Worm (Caenorhabditis elegans) whole organism, mixed stage, embryonic: ENCODE measurements around the gene sra-11.

ENCODE experiments used
- M03D4.4 ChIP-seq: sonication (generic microtip); optimal IDR thresholded peaks from 2 replicates; lab custom pipeline; 2017; ENCODE audit warnings: mild to moderate bottlenecking, missing genetic modification characterization, missing compliant biosample characterization
- blmp-1 ChIP-seq: fragments of 150-350 bp; optimal IDR thresholded peaks from 2 replicates; lab custom pipeline; 2014; ENCODE audit warnings: missing biosample characterization, missing genetic modification characterization
- ceh-39 ChIP-seq: fragments of 150-350 bp; optimal IDR thresholded peaks from 2 replicates; lab custom pipeline; 2014; ENCODE audit warnings: missing biosample characterization, missing genetic modification characterization
- ceh-43 ChIP-seq: fragments of 200-800 bp; sonication (Bioruptor generic); optimal IDR thresholded peaks from 2 replicates; lab custom pipeline; 2018; ENCODE audit warnings: mild to moderate bottlenecking, missing genetic modification characterization, moderate library complexity, missing compliant biosample characterization
- ceh-83 ChIP-seq: fragments of 200-800 bp; sonication (Bioruptor generic); optimal IDR thresholded peaks from 2 replicates; lab custom pipeline; 2018; ENCODE audit warnings: mild to moderate bottlenecking, missing genetic modification characterization, missing compliant biosample characterization
- ces-1 ChIP-seq: fragments of 150-350 bp; optimal IDR thresholded peaks from 2 replicates; lab custom pipeline; 2014; ENCODE audit warnings: missing biosample characterization, missing genetic modification reagents, missing genetic modification characterization
- cnd-1 ChIP-seq: fragments of 200-800 bp; sonication (Bioruptor generic); optimal IDR thresholded peaks from 2 replicates; lab custom pipeline; 2018; ENCODE audit warnings: mild to moderate bottlenecking, missing genetic modification characterization, missing compliant biosample characterization
- drap-1 ChIP-seq: fragments of 200-800 bp; sonication (Bioruptor generic); optimal IDR thresholded peaks from 3 replicates; lab custom pipeline; 2018; ENCODE audit warnings: mild to moderate bottlenecking, missing genetic modification characterization, missing compliant biosample characterization
- elt-1 ChIP-seq: sonication (generic microtip); optimal IDR thresholded peaks from 2 replicates; lab custom pipeline; 2017; ENCODE audit warnings: missing genetic modification characterization, mild to moderate bottlenecking, missing compliant biosample characterization, antibody characterized with exemption, moderate library complexity, borderline replicate concordance; ENCODE audit not compliant: insufficient read depth
- elt-3 ChIP-seq: fragments of 150-350 bp; optimal IDR thresholded peaks from 2 replicates; lab custom pipeline; 2014; ENCODE audit warnings: missing biosample characterization, missing genetic modification characterization
- flh-1 ChIP-seq: fragments of 200-800 bp; sonication (Bioruptor generic); optimal IDR thresholded peaks from 2 replicates; lab custom pipeline; 2018; ENCODE audit warnings: mild to moderate bottlenecking, missing genetic modification characterization, moderate library complexity, missing compliant biosample characterization
- ham-2 ChIP-seq: fragments of 200-800 bp; sonication (Bioruptor generic); optimal IDR thresholded peaks from 2 replicates; lab custom pipeline; 2018; ENCODE audit warnings: mild to moderate bottlenecking, missing genetic modification characterization, missing compliant biosample characterization
- hlh-1 ChIP-seq: fragments of 150-350 bp; optimal IDR thresholded peaks from 2 replicates; lab custom pipeline; 2014; ENCODE audit warnings: missing biosample characterization, missing genetic modification reagents, missing genetic modification characterization
- lin-13 ChIP-seq: fragments of 150-350 bp; optimal IDR thresholded peaks from 2 replicates; lab custom pipeline; 2014; ENCODE audit warnings: missing biosample characterization, missing genetic modification characterization
- lsy-2 ChIP-seq: fragments of 150-350 bp; optimal IDR thresholded peaks from 2 replicates; lab custom pipeline; 2014; ENCODE audit warnings: missing biosample characterization, missing genetic modification characterization
- mab-5 ChIP-seq: fragments of 150-350 bp; optimal IDR thresholded peaks from 2 replicates; lab custom pipeline; 2014; ENCODE audit warnings: missing biosample characterization, missing genetic modification characterization
- mep-1 ChIP-seq: fragments of 150-350 bp; optimal IDR thresholded peaks from 2 replicates; lab custom pipeline; 2017; ENCODE audit warnings: missing biosample characterization, missing genetic modification reagents, missing genetic modification characterization, inconsistent platforms
- mls-2 ChIP-seq: sonication (generic microtip); optimal IDR thresholded peaks from 2 replicates; lab custom pipeline; 2016; ENCODE audit warnings: mild to moderate bottlenecking, missing genetic modification characterization, moderate library complexity, missing compliant biosample characterization
- nhr-12 ChIP-seq: fragments of 150-350 bp; optimal IDR thresholded peaks from 2 replicates; lab custom pipeline; 2014; ENCODE audit warnings: missing biosample characterization, missing genetic modification characterization
- nhr-2 ChIP-seq: fragments of 150-350 bp; optimal IDR thresholded peaks from 2 replicates; lab custom pipeline; 2014; ENCODE audit warnings: missing biosample characterization, missing genetic modification characterization
- nhr-237 ChIP-seq: fragments of 150-350 bp; optimal IDR thresholded peaks from 2 replicates; lab custom pipeline; 2014; ENCODE audit warnings: missing biosample characterization, missing genetic modification characterization
- nhr-28 ChIP-seq: fragments of 150-350 bp; optimal IDR thresholded peaks from 2 replicates; lab custom pipeline; 2014; ENCODE audit warnings: missing biosample characterization, missing genetic modification characterization
- nhr-76 ChIP-seq: sonication (generic microtip); optimal IDR thresholded peaks from 2 replicates; lab custom pipeline; 2017; ENCODE audit warnings: missing biosample characterization, missing genetic modification characterization
- pha-4 ChIP-seq: fragments of 150-350 bp; optimal IDR thresholded peaks from 2 replicates; lab custom pipeline; 2018; ENCODE audit warnings: missing biosample characterization, missing genetic modification reagents, missing genetic modification characterization
- sem-2 ChIP-seq: fragments of 200-800 bp; sonication (Bioruptor generic); optimal IDR thresholded peaks from 2 replicates; lab custom pipeline; 2018; ENCODE audit warnings: mild to moderate bottlenecking, missing genetic modification characterization, missing compliant biosample characterization
- snpc-4 ChIP-seq: fragments of 150-350 bp; optimal IDR thresholded peaks from 2 replicates; lab custom pipeline; 2014; ENCODE audit warnings: missing biosample characterization, missing genetic modification characterization
- sptf-1 ChIP-seq: sonication (generic microtip); optimal IDR thresholded peaks from 2 replicates; lab custom pipeline; 2017; ENCODE audit warnings: mild to moderate bottlenecking, missing genetic modification characterization, moderate library complexity, missing compliant biosample characterization
- tbx-8 ChIP-seq: fragments of 200-800 bp; sonication (Bioruptor generic); optimal IDR thresholded peaks from 2 replicates; lab custom pipeline; 2018; ENCODE audit warnings: mild to moderate bottlenecking, missing genetic modification characterization, moderate library complexity, missing compliant biosample characterization
- unc-120 ChIP-seq: sonication (generic microtip); optimal IDR thresholded peaks from 2 replicates; lab custom pipeline; 2017; ENCODE audit warnings: missing genetic modification characterization, missing compliant biosample characterization; ENCODE audit not compliant: poor library complexity, severe bottlenecking
- unc-39 ChIP-seq: fragments of 150-350 bp; optimal IDR thresholded peaks from 2 replicates; lab custom pipeline; 2014; ENCODE audit warnings: missing biosample characterization, missing genetic modification characterization
- unc-62 ChIP-seq: fragments of 150-350 bp; optimal IDR thresholded peaks from 2 replicates; lab custom pipeline; 2014; ENCODE audit warnings: missing biosample characterization, missing genetic modification reagents, missing genetic modification characterization
- zip-8 ChIP-seq: fragments of 150-350 bp; optimal IDR thresholded peaks from 2 replicates; lab custom pipeline; 2014; ENCODE audit warnings: missing biosample characterization, missing genetic modification characterization
- ztf-11 ChIP-seq: fragments of 150-350 bp; optimal IDR thresholded peaks from 2 replicates; lab custom pipeline; 2014; ENCODE audit warnings: missing biosample characterization, missing genetic modification characterization

The sra-11 gene

DNA sequence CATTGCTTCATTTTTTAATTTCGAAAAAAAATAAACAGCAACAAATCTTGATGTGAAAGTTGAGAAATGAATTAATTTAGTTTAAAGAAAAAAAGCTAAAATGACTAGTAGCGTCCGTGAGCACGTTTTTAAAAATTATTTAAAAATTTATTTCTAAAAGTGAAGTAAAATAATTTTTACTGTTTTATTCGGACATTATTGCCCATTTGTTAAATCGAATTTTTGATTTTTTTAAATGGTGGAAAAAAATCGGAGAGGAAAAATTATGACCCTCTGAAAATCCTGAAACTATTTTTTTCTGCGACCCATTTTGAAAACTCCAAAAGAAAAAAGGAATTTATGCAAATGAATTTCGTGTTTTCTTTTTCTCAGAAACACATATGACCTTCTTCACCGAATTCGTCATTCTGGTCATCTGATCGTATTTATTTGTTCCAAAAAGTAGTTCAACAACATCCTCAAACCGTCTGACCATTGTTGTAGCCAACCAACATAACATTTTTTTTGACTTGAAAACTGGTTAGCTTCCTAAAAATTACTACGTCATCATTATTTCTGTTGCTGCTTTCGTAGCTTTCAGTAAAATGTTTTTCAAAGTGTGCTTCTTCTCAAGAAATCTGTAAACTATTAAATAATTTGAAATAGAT, 24.1 kb downstream of the sra-11 start, which contains the start of gene F44F4.3:
TSS of gene F44F4.3 (minus strand) at position 51 of the 647 bp plus-strand sequence.
- TF ChIP-seq mab-5 (tag; lab: Kevin White, UChicago) (no peak), pha-4 (tag; lab: Kevin White, UChicago) (no peak), nhr-2 (tag; lab: Kevin White, UChicago) (no peak), ceh-83 (no peak), zip-8 (tag; lab: Kevin White, UChicago) (no peak), unc-62 (GFP tag; lab: Kevin White, UChicago) (no peak), nhr-12 (no peak), sptf-1 (tag; lab: Kevin White, UChicago) (no peak), hlh-1 (tag; lab: Kevin White, UChicago) (no peak), nhr-76 (tag; lab: Kevin White, UChicago) (no peak), ham-2 (GFP tag; lab: Kevin White, UChicago) (no peak), tbx-8 (GFP tag; lab: Kevin White, UChicago) (no peak), sem-2 (no peak), elt-1 (tag; lab: Kevin White, UChicago) (no peak), lsy-2 (tag; lab: Kevin White, UChicago) (no peak), ceh-39 (tag; lab: Kevin White, UChicago) (no peak)

ce11 chrII:10885250-10885649, 24.9 kb downstream of the sra-11 start:
- TF ChIP-seq sptf-1 (tag; lab: Kevin White, UChicago) = no peak
- TF ChIP-seq nhr-2 (tag; lab: Kevin White, UChicago) = no peak
- no peak for TF ChIP-seq ztf-11
- TF ChIP-seq elt-1 (tag; lab: Kevin White, UChicago) = no peak
- TF ChIP-seq ceh-39 (tag; lab: Kevin White, UChicago) = no peak

DNA sequence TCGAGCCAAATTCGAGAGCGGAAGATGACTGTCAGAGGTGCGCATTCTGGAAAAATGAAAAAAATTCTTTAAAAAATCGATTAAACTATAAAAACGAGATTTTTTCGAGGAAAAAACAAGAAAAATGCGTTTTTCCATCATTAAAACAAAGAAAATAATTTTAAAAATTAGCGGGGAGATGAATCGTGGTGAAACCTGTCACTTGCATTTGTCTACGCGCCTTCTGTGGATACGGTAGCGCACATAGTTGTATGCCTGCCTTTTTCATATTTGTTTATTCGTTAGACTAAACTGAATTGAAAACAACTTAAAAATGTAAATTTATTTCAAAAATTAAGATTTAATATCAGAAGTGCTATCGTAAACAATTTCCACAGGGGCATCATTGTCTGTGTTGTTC, 25.7 kb downstream of the sra-11 start, which contains the start of gene egg-3:
TSS of gene egg-3 (minus strand) at position 46 of the 400 bp plus-strand sequence.
- no peak for TF ChIP-seq ham-2 (GFP tag; lab: Kevin White, UChicago)
- TF ChIP-seq, all 35 proteins: peak for 0

ce11 chrII:10880625-10881024, 29.5 kb downstream of the sra-11 start, which contains the start of gene lurp-1:
TSS of gene lurp-1 (plus strand) at chrII:10880925.
- TF ChIP-seq pha-4 (tag; lab: Kevin White, UChicago) = no peak
- no peak for TF ChIP-seq mab-5 (tag; lab: Kevin White, UChicago)
- no peak for TF ChIP-seq drap-1
- TF ChIP-seq unc-39 (tag; lab: Kevin White, UChicago) = no peak
- TF ChIP-seq mls-2 (tag; lab: Kevin White, UChicago) = no peak
- TF ChIP-seq ceh-43 (GFP tag; lab: Kevin White, UChicago) = no peak
- TF ChIP-seq hlh-1 (tag; lab: Kevin White, UChicago) = no peak
- no peak for TF ChIP-seq nhr-12
- TF ChIP-seq nhr-28 (tag; lab: Kevin White, UChicago) = no peak
- TF ChIP-seq blmp-1 (tag; lab: Kevin White, UChicago) = no peak
- no peak for TF ChIP-seq flh-1 (GFP tag; lab: Kevin White, UChicago)
- TF ChIP-seq, all 35 proteins: peak for 0

- TF ChIP-seq pha-4 (tag; lab: Kevin White, UChicago) (no peak), ham-2 (GFP tag; lab: Kevin White, UChicago) (no peak), snpc-4 (tag; lab: Kevin White, UChicago) (no peak), nhr-12 (no peak), ceh-43 (GFP tag; lab: Kevin White, UChicago) (no peak), M03D4.4 (tag; lab: Kevin White, UChicago) (no peak), mls-2 (tag; lab: Kevin White, UChicago) (no peak), blmp-1 (tag; lab: Kevin White, UChicago) (no peak), unc-120 (tag; lab: Kevin White, UChicago) (no peak)
These were observed 36.5 kb downstream of the sra-11 start, which contains the start of gene orc-2 for ce11 chrII:10873631-10874030. TSS of gene orc-2 (plus strand) at chrII:10873931.

ce11 chrII:10872541-10872940, 37.6 kb downstream of the sra-11 start, which contains the start of the genes cyn-4 and copz-1:
TSS of gene cyn-4 (minus strand) at chrII:10872611.
TSS of gene copz-1 (plus strand) at chrII:10872879.
- TF ChIP-seq mls-2 (tag; lab: Kevin White, UChicago) = peak; percentile 41
- TF ChIP-seq drap-1 = no peak
- peak; percentile 67 for TF ChIP-seq ceh-39 (tag; lab: Kevin White, UChicago)
- peak; percentile 61 for TF ChIP-seq mep-1 (tag; lab: Kevin White, UChicago)
- TF ChIP-seq lsy-2 (tag; lab: Kevin White, UChicago) = peak; percentile 78
- TF ChIP-seq hlh-1 (tag; lab: Kevin White, UChicago) = peak; percentile 3
- no peak for TF ChIP-seq cnd-1
- TF ChIP-seq ceh-43 (GFP tag; lab: Kevin White, UChicago) = no peak
- TF ChIP-seq tbx-8 (GFP tag; lab: Kevin White, UChicago) = no peak
- TF ChIP-seq unc-62 (GFP tag; lab: Kevin White, UChicago) = no peak
- TF ChIP-seq zip-8 (tag; lab: Kevin White, UChicago) = no peak
- TF ChIP-seq blmp-1 (tag; lab: Kevin White, UChicago) = no peak
- TF ChIP-seq snpc-4 (tag; lab: Kevin White, UChicago) = no peak
- peak; percentile 43 for TF ChIP-seq lin-13 (tag; lab: Kevin White, UChicago)
- peak; percentile 81 for TF ChIP-seq ces-1
- peak; percentile 49 for TF ChIP-seq sptf-1 (tag; lab: Kevin White, UChicago)
- TF ChIP-seq sem-2 = no peak
- no peak for TF ChIP-seq M03D4.4 (tag; lab: Kevin White, UChicago)
- TF ChIP-seq nhr-2 (tag; lab: Kevin White, UChicago) = peak; percentile 2
- TF ChIP-seq pha-4 (tag; lab: Kevin White, UChicago) = peak; percentile 75
- no peak for TF ChIP-seq ham-2 (GFP tag; lab: Kevin White, UChicago)
- peak; percentile 28 for TF ChIP-seq nhr-237 (tag; lab: Kevin White, UChicago)
- TF ChIP-seq elt-3 (tag; lab: Kevin White, UChicago) = no peak
